Worm (Caenorhabditis elegans) whole organism, L3 larva: ENCODE data around the gene msp-57.

ENCODE experiments used
- R02D3.7 ChIP-seq: fragments of 150-350 bp; optimal IDR thresholded peaks from 2 replicates; lab custom pipeline; 2014; ENCODE audit warnings: missing biosample characterization, missing genetic modification characterization
- aly-2 ChIP-seq: fragments of 150-350 bp; optimal IDR thresholded peaks from 2 replicates; lab custom pipeline; 2014; ENCODE audit warnings: missing biosample characterization, missing genetic modification characterization
- ama-1 ChIP-seq: fragments of 150-350 bp; optimal IDR thresholded peaks from 2 replicates; lab custom pipeline; 2018
- ceh-16 ChIP-seq: sonication (generic microtip); optimal IDR thresholded peaks from 2 replicates; lab custom pipeline; 2017; ENCODE audit warnings: missing biosample characterization, missing genetic modification characterization
- ceh-82 ChIP-seq: fragments of 150-350 bp; optimal IDR thresholded peaks from 2 replicates; lab custom pipeline; 2014; ENCODE audit warnings: missing biosample characterization, missing genetic modification characterization
- ceh-9 ChIP-seq: sonication (generic microtip); optimal IDR thresholded peaks from 2 replicates; lab custom pipeline; 2018; ENCODE audit warnings: missing biosample characterization, missing genetic modification characterization
- daf-12 ChIP-seq: fragments of 150-350 bp; optimal IDR thresholded peaks from 2 replicates; lab custom pipeline; 2014; ENCODE audit warnings: missing biosample characterization, missing genetic modification reagents, missing genetic modification characterization
- egl-5 ChIP-seq: fragments of 150-350 bp; optimal IDR thresholded peaks from 2 replicates; lab custom pipeline; 2017; ENCODE audit warnings: missing biosample characterization, missing genetic modification reagents, missing genetic modification characterization, inconsistent platforms
- elt-1 ChIP-seq: fragments of 150-350 bp; optimal IDR thresholded peaks from 2 replicates; lab custom pipeline; 2014; ENCODE audit warnings: missing biosample characterization, missing genetic modification characterization
- elt-2 ChIP-seq: sonication (generic microtip); optimal IDR thresholded peaks from 2 replicates; lab custom pipeline; 2016; ENCODE audit warnings: missing genetic modification reagents, mild to moderate bottlenecking, missing genetic modification characterization, missing compliant biosample characterization
- elt-3 ChIP-seq, 3 experiments: fragments of 150-350 bp in 1 of 3; sonication (generic microtip) in 2 of 3; optimal IDR thresholded peaks; 2 replicates in 2 of 3; 4 replicates in 1 of 3; lab custom pipeline; 2014 to 2017; ENCODE audit warnings: missing biosample characterization in 3 of 3, missing genetic modification characterization in 3 of 3
- eor-1 ChIP-seq, 2 experiments: fragments of 150-350 bp; optimal IDR thresholded peaks; 2 replicates each; lab custom pipeline; 2014 to 2018; ENCODE audit warnings: missing biosample characterization in 2 of 2, missing genetic modification characterization in 2 of 2
- fkh-10 ChIP-seq: sonication (generic microtip); optimal IDR thresholded peaks from 2 replicates; lab custom pipeline; 2017; ENCODE audit warnings: missing biosample characterization, missing genetic modification reagents, missing genetic modification characterization
- fkh-2 ChIP-seq: fragments of 150-350 bp; optimal IDR thresholded peaks from 2 replicates; lab custom pipeline; 2014; ENCODE audit warnings: missing biosample characterization, missing genetic modification reagents, missing genetic modification characterization
- hmg-11 ChIP-seq: sonication (generic microtip); optimal IDR thresholded peaks from 2 replicates; lab custom pipeline; 2016; ENCODE audit warnings: missing genetic modification characterization, missing compliant biosample characterization
- jun-1 ChIP-seq: fragments of 150-350 bp; optimal IDR thresholded peaks from 2 replicates; lab custom pipeline; 2014; ENCODE audit warnings: missing biosample characterization, missing genetic modification reagents, missing genetic modification characterization
- lin-39 ChIP-seq: fragments of 150-350 bp; optimal IDR thresholded peaks from 2 replicates; lab custom pipeline; 2018; ENCODE audit warnings: missing biosample characterization, missing genetic modification reagents, missing genetic modification characterization
- lsy-12 ChIP-seq: sonication (generic microtip); optimal IDR thresholded peaks from 2 replicates; lab custom pipeline; 2016; ENCODE audit warnings: mild to moderate bottlenecking, missing genetic modification characterization, missing compliant biosample characterization
- mdl-1 ChIP-seq: fragments of 150-350 bp; optimal IDR thresholded peaks from 2 replicates; lab custom pipeline; 2014; ENCODE audit warnings: missing biosample characterization, missing genetic modification characterization
- nhr-12 ChIP-seq: fragments of 150-350 bp; optimal IDR thresholded peaks from 2 replicates; lab custom pipeline; 2014; ENCODE audit warnings: missing biosample characterization, missing genetic modification characterization
- nhr-23 ChIP-seq: fragments of 150-350 bp; optimal IDR thresholded peaks from 2 replicates; lab custom pipeline; 2014; ENCODE audit warnings: missing biosample characterization, missing genetic modification reagents, missing genetic modification characterization
- nhr-237 ChIP-seq: fragments of 150-350 bp; optimal IDR thresholded peaks from 2 replicates; lab custom pipeline; 2014; ENCODE audit warnings: missing biosample characterization, missing genetic modification characterization
- nhr-25 ChIP-seq: sonication (generic microtip); optimal IDR thresholded peaks from 2 replicates; lab custom pipeline; 2017; ENCODE audit warnings: missing biosample characterization, missing genetic modification characterization
- nhr-28 ChIP-seq: fragments of 150-350 bp; optimal IDR thresholded peaks from 2 replicates; lab custom pipeline; 2014; ENCODE audit warnings: missing biosample characterization, missing genetic modification characterization
- nhr-43 ChIP-seq: sonication (generic microtip); optimal IDR thresholded peaks from 2 replicates; lab custom pipeline; 2016; ENCODE audit warnings: mild to moderate bottlenecking, missing genetic modification characterization, missing compliant biosample characterization; ENCODE audit not compliant: poor library complexity, severe bottlenecking
- nhr-67 ChIP-seq: fragments of 150-350 bp; optimal IDR thresholded peaks from 2 replicates; lab custom pipeline; 2014; ENCODE audit warnings: missing biosample characterization, missing genetic modification characterization
- nhr-76 ChIP-seq: fragments of 150-350 bp; sonication (generic microtip); optimal IDR thresholded peaks from 5 replicates; lab custom pipeline; 2014; ENCODE audit warnings: missing biosample characterization, missing genetic modification characterization
- nhr-77 ChIP-seq: fragments of 150-350 bp; optimal IDR thresholded peaks from 2 replicates; lab custom pipeline; 2014; ENCODE audit warnings: missing biosample characterization, missing genetic modification characterization
- pha-4 ChIP-seq: fragments of 150-350 bp; optimal IDR thresholded peaks from 2 replicates; lab custom pipeline; 2014; ENCODE audit warnings: missing biosample characterization, missing genetic modification reagents, missing genetic modification characterization
- pqm-1 ChIP-seq: fragments of 150-350 bp; optimal IDR thresholded peaks from 2 replicates; lab custom pipeline; 2017; ENCODE audit warnings: missing biosample characterization, missing genetic modification characterization, inconsistent platforms
- sea-2 ChIP-seq: fragments of 150-350 bp; sonication (generic microtip); optimal IDR thresholded peaks from 4 replicates; lab custom pipeline; 2014; ENCODE audit warnings: missing biosample characterization, missing genetic modification reagents, missing genetic modification characterization
- skn-1 ChIP-seq: fragments of 150-350 bp; optimal IDR thresholded peaks from 2 replicates; lab custom pipeline; 2014; ENCODE audit warnings: missing biosample characterization, missing genetic modification characterization
- snpc-4 ChIP-seq: fragments of 150-350 bp; optimal IDR thresholded peaks from 2 replicates; lab custom pipeline; 2014; ENCODE audit warnings: missing biosample characterization, missing genetic modification characterization
- tbx-2 ChIP-seq: sonication (generic microtip); optimal IDR thresholded peaks from 2 replicates; lab custom pipeline; 2016; ENCODE audit warnings: mild to moderate bottlenecking, missing genetic modification characterization, missing compliant biosample characterization
- unc-39 ChIP-seq: sonication (generic microtip); optimal IDR thresholded peaks from 4 replicates; lab custom pipeline; 2017; ENCODE audit warnings: missing biosample characterization, missing genetic modification characterization
- zag-1 ChIP-seq: fragments of 150-350 bp; optimal IDR thresholded peaks from 2 replicates; lab custom pipeline; 2014; ENCODE audit warnings: missing biosample characterization, missing genetic modification characterization
- ztf-4 ChIP-seq: fragments of 150-350 bp; optimal IDR thresholded peaks from 2 replicates; lab custom pipeline; 2014; ENCODE audit warnings: missing biosample characterization, missing genetic modification characterization

msp-57 gene

ce11 chrIV:5031346-5031745, 31.0 kb upstream of the msp-57 start:
- TF ChIP-seq elt-3 (tag; optimal IDR thresholded peaks at IDR 0.05; lab: Kevin White, UChicago) (no peak), ama-1 (no peak), lin-39 (tag; lab: Kevin White, UChicago) (no peak), ceh-9 (tag; lab: Kevin White, UChicago) (no peak), jun-1 (tag; lab: Kevin White, UChicago) (no peak), elt-1 (tag; lab: Kevin White, UChicago) (no peak), nhr-25 (tag; lab: Kevin White, UChicago) (no peak), lsy-12 (tag; lab: Kevin White, UChicago) (no peak), ceh-16 (no peak), sea-2 (GFP tag; lab: Kevin White, UChicago) (no peak), nhr-12 (no peak), tbx-2 (tag; lab: Kevin White, UChicago) (no peak), nhr-43 (tag; lab: Kevin White, UChicago) (no peak), pha-4 (tag; lab: Kevin White, UChicago) (no peak), R02D3.7 (tag; lab: Kevin White, UChicago) (no peak), hmg-11 (tag; lab: Kevin White, UChicago) (no peak), aly-2 (tag; lab: Kevin White, UChicago) (no peak), daf-12 (tag; lab: Kevin White, UChicago) (no peak)

ce11 chrIV:5033276-5033675, 29.1 kb upstream of the msp-57 start, which contains the start of gene C09B9.4:
C09B9.4 (minus strand) TSS chrIV:5033376.
- TF ChIP-seq tbx-2 (tag; lab: Kevin White, UChicago) (no peak), jun-1 (tag; lab: Kevin White, UChicago) (no peak), nhr-76 (tag; lab: Kevin White, UChicago) (no peak), nhr-25 (tag; lab: Kevin White, UChicago) (no peak), nhr-77 (tag; lab: Kevin White, UChicago) (no peak), lsy-12 (tag; lab: Kevin White, UChicago) (no peak), daf-12 (tag; lab: Kevin White, UChicago) (no peak), eor-1 (tag; optimal IDR thresholded peaks at IDR 0.05; lab: Kevin White, UChicago) (no peak), egl-5 (tag; lab: Kevin White, UChicago) (no peak), elt-2 (no peak), unc-39 (tag; lab: Kevin White, UChicago) (no peak), nhr-23 (no peak)

- TF ChIP-seq fkh-2 (tag; lab: Kevin White, UChicago) (no peak), snpc-4 (tag; lab: Kevin White, UChicago) (no peak), mdl-1 (tag; lab: Kevin White, UChicago) (no peak), fkh-10 (GFP tag; lab: Kevin White, UChicago) (no peak), nhr-237 (no peak), hmg-11 (tag; lab: Kevin White, UChicago) (no peak), nhr-23 (no peak), unc-39 (tag; lab: Kevin White, UChicago) (no peak), nhr-76 (tag; lab: Kevin White, UChicago) (no peak), zag-1 (tag; lab: Kevin White, UChicago) (no peak), nhr-67 (tag; lab: Kevin White, UChicago) (no peak), nhr-25 (tag; lab: Kevin White, UChicago) (no peak), nhr-77 (tag; lab: Kevin White, UChicago) (no peak), eor-1 (tag; optimal IDR thresholded peaks at IDR 0.05; lab: Kevin White, UChicago) (no peak), nhr-43 (tag; lab: Kevin White, UChicago) (no peak), sea-2 (GFP tag; lab: Kevin White, UChicago) (no peak), ceh-16 (no peak), ztf-4 (no peak)
Observed at ce11 chrIV:5037489-5037888, 24.9 kb upstream of the msp-57 start, which contains the start of gene C09B9.1. C09B9.1 (plus strand) TSS chrIV:5037789.

ce11 chrIV:5038744-5039143, 23.6 kb upstream of the msp-57 start:
- TF ChIP-seq unc-39 (tag; lab: Kevin White, UChicago) (no peak), snpc-4 (tag; lab: Kevin White, UChicago) (peak; percentile 35), jun-1 (tag; lab: Kevin White, UChicago) (no peak)

ce11 chrIV:5045389-5045788, 17.0 kb upstream of the msp-57 start, which contains the start of gene hot-9:
hot-9 (minus strand) TSS chrIV:5045489.
- TF ChIP-seq egl-5 (tag; lab: Kevin White, UChicago) (no peak), fkh-10 (GFP tag; lab: Kevin White, UChicago) (no peak), nhr-28 (tag; lab: Kevin White, UChicago) (no peak), jun-1 (tag; lab: Kevin White, UChicago) (no peak), nhr-76 (tag; lab: Kevin White, UChicago) (no peak), nhr-23 (no peak), zag-1 (tag; lab: Kevin White, UChicago) (no peak), nhr-25 (tag; lab: Kevin White, UChicago) (no peak), eor-1 (tag; optimal IDR thresholded peaks at IDR 0.05; lab: Kevin White, UChicago) (no peak), ceh-16 (no peak), snpc-4 (tag; lab: Kevin White, UChicago) (no peak), pqm-1 (no peak), ceh-82 (no peak), sea-2 (GFP tag; lab: Kevin White, UChicago) (no peak), nhr-43 (tag; lab: Kevin White, UChicago) (no peak), skn-1 (tag; lab: Kevin White, UChicago) (no peak), lsy-12 (tag; lab: Kevin White, UChicago) (no peak), fkh-2 (tag; lab: Kevin White, UChicago) (no peak)
